Worm (Caenorhabditis elegans): ENCODE data around the gene Y43F8B.9.

- TF ChIP-seq dao-5 (tag; optimal IDR thresholded peaks at IDR 0.05) (no peak), him-1 (tag; optimal IDR thresholded peaks at IDR 0.05) (no peak), W03F9.2 (tag; optimal IDR thresholded peaks at IDR 0.05) (no peak)
Observed at ce11 chrV:19448805-19449204, 29.1 kb upstream of the Y43F8B.9 start, which contains the start of gene M04C3.2.
